Worm (Caenorhabditis elegans) whole organism, L1 larva: ENCODE results near the gene B0244.16.

Experiments used
- C16A3.4 ChIP-seq: fragments of 150-350 bp; optimal IDR thresholded peaks from 2 replicates; lab custom pipeline; 2014; ENCODE audit warnings: missing biosample characterization, missing genetic modification characterization
- C34B4.2 ChIP-seq: sonication (generic microtip); optimal IDR thresholded peaks from 2 replicates; lab custom pipeline; 2017; ENCODE audit warnings: mild to moderate bottlenecking, missing genetic modification characterization, missing compliant biosample characterization
- Y116A8C.19 ChIP-seq: sonication (generic microtip); optimal IDR thresholded peaks from 2 replicates; lab custom pipeline; 2016; ENCODE audit warnings: missing compliant biosample characterization, missing genetic modification characterization, borderline replicate concordance
- aha-1 ChIP-seq: fragments of 150-350 bp; optimal IDR thresholded peaks from 2 replicates; lab custom pipeline; 2014; ENCODE audit warnings: missing biosample characterization, missing genetic modification characterization
- aly-2 ChIP-seq: fragments of 150-350 bp; optimal IDR thresholded peaks from 2 replicates; lab custom pipeline; 2014; ENCODE audit warnings: missing biosample characterization, missing genetic modification characterization
- ama-1 ChIP-seq: fragments of 150-350 bp; optimal IDR thresholded peaks from 2 replicates; lab custom pipeline; 2014
- blmp-1 ChIP-seq: fragments of 150-350 bp; optimal IDR thresholded peaks from 2 replicates; lab custom pipeline; 2014; ENCODE audit warnings: missing biosample characterization, missing genetic modification characterization
- ceh-63 ChIP-seq: fragments of 200-800 bp; sonication (Bioruptor generic); optimal IDR thresholded peaks from 2 replicates; lab custom pipeline; 2018; ENCODE audit warnings: mild to moderate bottlenecking, missing genetic modification characterization, missing compliant biosample characterization
- ceh-88 ChIP-seq: fragments of 200-800 bp; sonication (Bioruptor generic); IDR thresholded peaks from 2 replicates; pipeline ENCODE4 v1.3.6; 2022; ENCODE audit warnings: missing genetic modification characterization, missing compliant biosample characterization
- ceh-90 ChIP-seq: sonication (generic microtip); optimal IDR thresholded peaks from 2 replicates; lab custom pipeline; 2016; ENCODE audit warnings: missing genetic modification characterization, missing compliant biosample characterization
- dpl-1 ChIP-seq, 3 experiments: fragments of 150-350 bp in 2 of 3; sonication (generic microtip) in 1 of 3; optimal IDR thresholded peaks; 2 replicates each; lab custom pipeline; 2014 to 2017; ENCODE audit warnings: missing biosample characterization in 3 of 3, missing genetic modification characterization in 3 of 3, missing genetic modification reagents in 3 of 3
- efl-1 ChIP-seq, 4 experiments: fragments of 150-350 bp; optimal IDR thresholded peaks in 3 of 4; peaks in 1 of 4; 1 replicate in 1 of 4; 2 replicates in 3 of 4; lab custom pipeline; 2014; ENCODE audit warnings: missing biosample characterization in 2 of 4, missing genetic modification characterization in 2 of 4, missing genetic modification reagents in 2 of 4
- efl-3 ChIP-seq: fragments of 200-800 bp; sonication (Bioruptor generic); optimal IDR thresholded peaks from 2 replicates; lab custom pipeline; 2018; ENCODE audit warnings: mild to moderate bottlenecking, missing genetic modification characterization, missing compliant biosample characterization
- elt-2 ChIP-seq: sonication (generic microtip); optimal IDR thresholded peaks from 2 replicates; lab custom pipeline; 2016; ENCODE audit warnings: missing genetic modification characterization, mild to moderate bottlenecking, inconsistent platforms, missing compliant biosample characterization, missing genetic modification reagents
- fkh-8 ChIP-seq: sonication (generic microtip); optimal IDR thresholded peaks from 2 replicates; lab custom pipeline; 2016; ENCODE audit warnings: mild to moderate bottlenecking, missing genetic modification characterization, missing compliant biosample characterization
- hlh-17 ChIP-seq: fragments of 200-800 bp; sonication (Bioruptor generic); optimal IDR thresholded peaks from 2 replicates; lab custom pipeline; 2018; ENCODE audit warnings: missing genetic modification characterization, mild to moderate bottlenecking, missing compliant biosample characterization, moderate library complexity, borderline replicate concordance
- hlh-4 ChIP-seq: sonication (generic microtip); optimal IDR thresholded peaks from 2 replicates; lab custom pipeline; 2016; ENCODE audit warnings: mild to moderate bottlenecking, missing genetic modification characterization, missing compliant biosample characterization
- hpl-2 ChIP-seq: fragments of 150-350 bp; optimal IDR thresholded peaks from 2 replicates; lab custom pipeline; 2014; ENCODE audit warnings: missing biosample characterization, missing genetic modification reagents, missing genetic modification characterization
- isw-1 ChIP-seq: fragments of 200-800 bp; sonication (Bioruptor generic); IDR thresholded peaks from 2 replicates; pipeline ENCODE4 v1.3.6; 2022; ENCODE audit warnings: missing genetic modification characterization, missing compliant biosample characterization
- lin-13 ChIP-seq: fragments of 150-350 bp; optimal IDR thresholded peaks from 2 replicates; lab custom pipeline; 2014; ENCODE audit warnings: missing biosample characterization, missing genetic modification reagents, missing genetic modification characterization
- lin-14 ChIP-seq: fragments of 200-800 bp; sonication (Bioruptor generic); optimal IDR thresholded peaks from 2 replicates; lab custom pipeline; 2018; ENCODE audit warnings: mild to moderate bottlenecking, missing genetic modification characterization, moderate library complexity, missing compliant biosample characterization
- lin-35 ChIP-seq, 2 experiments: fragments of 150-350 bp; optimal IDR thresholded peaks; 2 replicates each; lab custom pipeline; 2014; ENCODE audit warnings: missing biosample characterization in 2 of 2, missing genetic modification characterization in 2 of 2, missing genetic modification reagents in 2 of 2
- lin-39 ChIP-seq: fragments of 150-350 bp; optimal IDR thresholded peaks from 2 replicates; lab custom pipeline; 2014; ENCODE audit warnings: missing biosample characterization, missing genetic modification reagents, missing genetic modification characterization
- lsy-2 ChIP-seq, 2 experiments: fragments of 150-350 bp; optimal IDR thresholded peaks; 2 replicates each; lab custom pipeline; 2014; ENCODE audit warnings: missing biosample characterization in 2 of 2, missing genetic modification characterization in 2 of 2
- mab-9 ChIP-seq: fragments of 200-800 bp; sonication (Bioruptor generic); IDR thresholded peaks from 2 replicates; pipeline ENCODE4 v1.3.6; 2022; ENCODE audit warnings: missing genetic modification reagents, missing genetic modification characterization, missing compliant biosample characterization
- mef-2 ChIP-seq: fragments of 150-350 bp; optimal IDR thresholded peaks from 2 replicates; lab custom pipeline; 2014; ENCODE audit warnings: missing biosample characterization, missing genetic modification characterization
- mep-1 ChIP-seq: fragments of 150-350 bp; optimal IDR thresholded peaks from 2 replicates; lab custom pipeline; 2014; ENCODE audit warnings: missing biosample characterization, missing genetic modification characterization
- nhr-28 ChIP-seq: fragments of 150-350 bp; optimal IDR thresholded peaks from 2 replicates; lab custom pipeline; 2014; ENCODE audit warnings: missing biosample characterization, missing genetic modification characterization
- nhr-71 ChIP-seq: sonication (generic microtip); optimal IDR thresholded peaks from 2 replicates; lab custom pipeline; 2016; ENCODE audit warnings: mild to moderate bottlenecking, missing genetic modification characterization, moderate library complexity, missing compliant biosample characterization
- nhr-76 ChIP-seq: sonication (generic microtip); optimal IDR thresholded peaks from 2 replicates; lab custom pipeline; 2017; ENCODE audit warnings: missing biosample characterization, missing genetic modification characterization
- nhr-77 ChIP-seq: fragments of 150-350 bp; optimal IDR thresholded peaks from 2 replicates; lab custom pipeline; 2014; ENCODE audit warnings: missing biosample characterization, missing genetic modification characterization
- nhr-84 ChIP-seq: sonication (generic microtip); optimal IDR thresholded peaks from 2 replicates; lab custom pipeline; 2017; ENCODE audit warnings: missing biosample characterization, missing genetic modification characterization
- nhr-85 ChIP-seq: sonication (generic microtip); peaks from one replicate; lab custom pipeline; 2016; ENCODE audit warnings: missing genetic modification characterization, inconsistent platforms, missing compliant biosample characterization
- nhr-90 ChIP-seq: sonication (generic microtip); optimal IDR thresholded peaks from 2 replicates; lab custom pipeline; 2016; ENCODE audit warnings: mild to moderate bottlenecking, missing genetic modification characterization, missing compliant biosample characterization; ENCODE audit not compliant: poor library complexity
- pqm-1 ChIP-seq: sonication (generic microtip); optimal IDR thresholded peaks from 3 replicates; lab custom pipeline; 2017; ENCODE audit warnings: missing biosample characterization, missing genetic modification characterization
- snpc-4 ChIP-seq: fragments of 150-350 bp; optimal IDR thresholded peaks from 2 replicates; lab custom pipeline; 2014; ENCODE audit warnings: missing biosample characterization, missing genetic modification characterization
- sptf-1 ChIP-seq: fragments of 150-350 bp; optimal IDR thresholded peaks from 2 replicates; lab custom pipeline; 2014; ENCODE audit warnings: missing biosample characterization, missing genetic modification characterization
- swsn-7 ChIP-seq: sonication (generic microtip); optimal IDR thresholded peaks from 2 replicates; lab custom pipeline; 2016; ENCODE audit warnings: missing genetic modification characterization, missing compliant biosample characterization
- tbx-2 ChIP-seq: sonication (generic microtip); optimal IDR thresholded peaks from 2 replicates; lab custom pipeline; 2016; ENCODE audit warnings: missing genetic modification characterization, missing compliant biosample characterization
- tlp-1 ChIP-seq: fragments of 150-350 bp; optimal IDR thresholded peaks from 2 replicates; lab custom pipeline; 2014; ENCODE audit warnings: missing biosample characterization, missing genetic modification characterization
- unc-86 ChIP-seq: sonication (generic microtip); optimal IDR thresholded peaks from 2 replicates; lab custom pipeline; 2016; ENCODE audit warnings: missing genetic modification characterization, missing compliant biosample characterization
- ztf-11 ChIP-seq, 2 experiments: sonication (generic microtip); optimal IDR thresholded peaks; 2 replicates each; lab custom pipeline; 2016 to 2017; ENCODE audit warnings: missing genetic modification characterization in 2 of 2, missing biosample characterization in 1 of 2, missing compliant biosample characterization in 1 of 2

The B0244.16 gene

DNA sequence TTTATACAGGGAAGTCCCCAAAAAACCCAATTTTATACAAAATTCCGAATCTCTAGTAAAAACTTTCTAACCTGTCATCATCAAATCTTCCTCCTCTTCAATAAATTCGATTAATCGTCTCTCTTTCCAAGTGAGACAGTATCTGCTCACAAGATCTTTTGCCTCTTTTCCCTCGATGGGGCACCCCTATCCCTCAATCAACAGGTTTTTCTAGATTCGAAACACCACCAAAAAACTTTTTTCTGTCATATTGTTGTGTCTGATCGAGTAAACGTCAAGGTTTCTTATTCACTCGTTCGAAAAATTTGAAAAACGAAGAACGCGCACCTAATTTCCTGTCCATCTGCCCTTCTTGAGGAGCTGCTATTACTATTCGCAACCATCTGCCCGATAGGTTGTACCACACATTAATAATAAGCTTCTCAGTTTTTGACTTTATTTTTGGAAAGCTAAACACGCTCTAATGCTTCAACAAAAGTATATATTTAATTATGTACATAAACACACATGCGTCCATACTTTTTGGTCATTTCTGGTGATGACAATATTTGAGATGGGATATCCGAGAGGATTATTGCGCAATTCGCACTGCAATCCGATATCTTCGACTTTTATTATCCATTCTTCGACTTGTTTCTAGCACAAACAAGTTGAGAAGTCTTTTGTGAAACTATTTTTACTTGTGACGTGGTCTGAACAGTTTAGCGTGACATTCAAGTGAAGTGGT, 21.5 kb upstream of the B0244.16 start:
- TF ChIP-seq aly-2 (tag; lab: Kevin White, UChicago) (no peak), nhr-28 (tag; lab: Kevin White, UChicago) (no peak), ceh-88 (no peak), fkh-8 (tag; lab: Kevin White, UChicago) (no peak), ceh-63 (no peak), nhr-77 (tag; lab: Kevin White, UChicago) (no peak), snpc-4 (tag; lab: Kevin White, UChicago) (no peak), nhr-84 (tag; lab: Kevin White, UChicago) (no peak), nhr-85 (peak; percentile 70), elt-2 (tag; lab: Kevin White, UChicago) (no peak), ceh-90 (tag; lab: Kevin White, UChicago) (no peak), isw-1 (GFP tag; lab: Robert Waterston, UW) (no peak), blmp-1 (tag; lab: Kevin White, UChicago) (peak; percentile 6), unc-86 (no peak), hlh-4 (tag; lab: Kevin White, UChicago) (no peak), lin-39 (tag; lab: Kevin White, UChicago) (no peak), sptf-1 (no peak), mep-1 (tag; lab: Kevin White, UChicago) (no peak), aha-1 (no peak), tlp-1 (tag; lab: Kevin White, UChicago) (no peak), mab-9 (GFP tag; lab: Robert Waterston, UW) (no peak), lin-14 (peak; percentile 24)

DNA sequence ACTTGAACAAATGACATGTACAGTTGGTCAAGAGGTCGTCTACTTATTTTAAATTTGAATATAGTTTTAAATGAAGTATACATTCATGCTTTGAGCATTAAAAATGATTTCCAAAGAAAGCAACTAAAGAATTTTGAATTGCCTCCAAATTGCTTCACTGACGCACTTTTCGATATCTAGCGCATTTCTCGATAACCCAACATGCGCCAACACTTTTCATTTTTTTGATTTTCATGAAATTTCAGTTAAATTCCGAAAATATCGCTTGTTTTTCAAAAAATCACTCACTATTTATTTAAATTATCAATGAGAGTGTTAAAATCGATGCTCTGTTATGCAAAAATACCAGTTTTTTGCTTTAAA, 21.0 kb upstream of the B0244.16 start:
- peak; percentile 75 to 98 for TF ChIP-seq efl-1 (optimal IDR thresholded peaks at IDR 0.05; lab: Kevin White, UChicago)
- TF ChIP-seq efl-1 (GFP tag; optimal IDR thresholded peaks at IDR 0.05 in 1 of 2; lab: Kevin White, UChicago), result peak; percentile 72 to 96
- peak in 1 of 2 experiments; percentile 4 for TF ChIP-seq lsy-2 (tag; optimal IDR thresholded peaks at IDR 0.05; lab: Kevin White, UChicago)
- peak; percentile 46 to 80 (median 71) for TF ChIP-seq dpl-1 (GFP tag; optimal IDR thresholded peaks at IDR 0.05; lab: Kevin White, UChicago)
- peak; percentile 76 to 81 for TF ChIP-seq lin-35 (GFP tag; optimal IDR thresholded peaks at IDR 0.05; lab: Kevin White, UChicago)
- TF ChIP-seq nhr-90 (tag; lab: Kevin White, UChicago), result no peak

DNA sequence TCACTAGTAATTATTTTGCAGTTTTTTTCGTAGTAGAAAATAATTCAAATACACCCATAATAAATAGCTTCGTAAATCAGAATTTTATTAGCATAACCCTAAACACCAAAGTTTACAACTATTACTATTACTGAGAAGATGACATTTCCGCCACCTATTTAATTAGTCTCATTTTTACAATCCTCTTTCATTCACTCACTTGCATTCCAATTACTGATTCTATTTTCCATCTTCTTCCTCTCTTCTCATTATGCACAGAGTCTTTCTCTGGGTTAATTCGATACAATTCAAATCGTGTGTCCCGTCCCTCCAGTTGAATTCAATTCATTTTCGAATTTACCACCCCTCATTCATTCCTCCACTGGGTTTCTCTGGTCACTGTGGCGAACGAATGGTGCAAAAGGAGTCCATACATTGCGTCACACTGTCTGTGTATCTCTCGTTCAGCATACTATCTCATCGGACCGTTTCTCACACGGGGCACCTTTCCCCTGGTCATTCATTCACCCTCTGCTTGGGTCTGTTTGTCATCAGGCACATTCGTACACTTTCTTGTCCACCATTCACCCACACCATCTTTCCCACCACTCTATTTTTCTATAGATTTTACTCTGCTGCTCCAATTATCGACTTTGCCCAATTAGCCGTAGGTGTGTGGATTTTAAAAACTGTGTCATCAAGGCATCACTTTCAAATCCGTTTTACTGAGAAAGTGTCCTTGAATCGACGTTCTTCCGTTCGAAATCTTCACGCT, 20.3 kb upstream of the B0244.16 start:
- no peak for TF ChIP-seq efl-1 (optimal IDR thresholded peaks at IDR 0.05; lab: Kevin White, UChicago)
- peak in 1 of 2 experiments; percentile 60 for TF ChIP-seq efl-1 (GFP tag; optimal IDR thresholded peaks at IDR 0.05 in 1 of 2; lab: Kevin White, UChicago)
- peak; percentile 53 for TF ChIP-seq nhr-85
- TF ChIP-seq ceh-90 (tag; lab: Kevin White, UChicago), result no peak
- peak in 1 of 2 experiments; percentile 27 for TF ChIP-seq ztf-11 (tag; optimal IDR thresholded peaks at IDR 0.05; lab: Kevin White, UChicago)
- TF ChIP-seq lin-14, result peak; percentile 54

DNA sequence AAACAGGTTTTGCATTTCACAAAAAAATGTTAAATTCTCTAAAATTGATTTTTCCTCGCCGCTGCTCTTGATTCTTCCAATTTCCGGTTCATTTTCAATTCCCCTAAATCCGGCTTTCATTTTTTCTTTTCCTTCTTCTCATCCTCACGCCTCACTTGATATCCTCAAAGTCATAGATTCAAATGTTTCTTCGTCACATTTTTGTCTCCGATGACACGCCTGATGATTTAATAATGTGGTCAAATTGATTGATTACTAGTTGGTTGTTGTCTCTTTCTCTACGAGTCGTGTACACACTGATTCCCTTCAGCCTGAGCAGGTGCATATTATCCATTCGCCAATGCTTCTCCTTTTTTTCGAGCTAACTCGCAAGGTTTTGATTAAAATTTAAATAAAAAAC, 19.3 kb upstream of the B0244.16 start:
- no peak for TF ChIP-seq hlh-17 (GFP tag; lab: Kevin White, UChicago)
- TF ChIP-seq blmp-1 (tag; lab: Kevin White, UChicago), result peak; percentile 21

DNA sequence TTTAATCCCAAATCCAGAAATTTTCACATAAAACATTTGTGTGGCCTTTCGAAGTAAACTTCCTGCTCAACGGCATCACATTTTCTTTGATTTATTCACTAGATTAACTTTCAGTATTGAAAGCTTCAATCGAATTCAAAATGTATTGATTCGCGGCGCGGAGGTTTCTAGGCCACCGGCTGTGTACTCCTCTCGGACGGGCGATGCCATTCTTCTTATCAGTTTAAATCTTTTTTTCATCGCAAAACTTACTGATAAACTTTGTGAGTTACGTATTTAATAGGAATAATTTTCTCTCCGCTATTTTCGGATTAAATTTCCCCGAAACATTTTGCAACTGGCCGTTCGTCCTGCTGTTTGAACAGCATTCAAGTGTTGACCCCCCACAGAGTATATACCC, 18.9 kb upstream of the B0244.16 start:
- peak; percentile 45 for TF ChIP-seq C16A3.4 (tag; lab: Kevin White, UChicago)
- TF ChIP-seq ceh-63, result no peak
- no peak for TF ChIP-seq nhr-76
- no peak for TF ChIP-seq mef-2 (tag; lab: Kevin White, UChicago)
- TF ChIP-seq lin-13, result peak; percentile 66
- no peak for TF ChIP-seq nhr-84 (tag; lab: Kevin White, UChicago)
- peak; percentile 87 for TF ChIP-seq tbx-2 (tag; lab: Kevin White, UChicago)
- peak; percentile 96 for TF ChIP-seq elt-2 (tag; lab: Kevin White, UChicago)
- TF ChIP-seq nhr-71 (tag; lab: Kevin White, UChicago), result peak; percentile 91
- TF ChIP-seq aly-2 (tag; lab: Kevin White, UChicago), result no peak
- peak; percentile 68 for TF ChIP-seq Y116A8C.19 (tag; lab: Kevin White, UChicago)
- peak; percentile 13 for TF ChIP-seq hlh-4 (tag; lab: Kevin White, UChicago)
- no peak for TF ChIP-seq C34B4.2
- peak; percentile 78 for TF ChIP-seq swsn-7 (tag; lab: Kevin White, UChicago)
- TF ChIP-seq sptf-1, result no peak
- peak; percentile 37 for TF ChIP-seq efl-3 (GFP tag; lab: Kevin White, UChicago)
- peak; percentile 73 to 76 for TF ChIP-seq lsy-2 (tag; optimal IDR thresholded peaks at IDR 0.05; lab: Kevin White, UChicago)
- no peak for TF ChIP-seq hpl-2
- TF ChIP-seq ceh-90 (tag; lab: Kevin White, UChicago), result peak; percentile 94
- TF ChIP-seq ama-1 (lab: Kevin White, UChicago), result no peak
- no peak for TF ChIP-seq pqm-1
